Fruit fly (Drosophila melanogaster): ENCODE measurements around the gene IntS4.

- no peak for TF ChIP-seq CG15710 (tag; optimal IDR thresholded peaks at IDR 0.05)
- TF ChIP-seq EcR (GFP tag; optimal IDR thresholded peaks at IDR 0.05) = no peak
- no peak for TF ChIP-seq CG10348 (GFP tag; IDR thresholded peaks at IDR 0.05)
Measured at dm6 chrX:8510731-8511130, 47.9 kb downstream of the IntS4 start.

Data from whole organism, pupa.